Worm (Caenorhabditis elegans) whole organism, young adult: ENCODE results near the gene C34F6.9.
A peak's percentile ranks its signal among the peaks of the same experiment; 100 is the strongest.

Experiments used
- B0336.3 ChIP-seq: fragments of 200-800 bp; sonication (Bioruptor generic); IDR thresholded peaks from 2 replicates; pipeline ENCODE4 v1.3.6; 2022; ENCODE audit warnings: missing genetic modification characterization, missing compliant biosample characterization
- C06A6.2 ChIP-seq: fragments of 200-800 bp; sonication (Bioruptor generic); conservative IDR thresholded peaks from 2 replicates; pipeline ENCODE4 v1.3.6; 2022; ENCODE audit warnings: missing genetic modification characterization, missing compliant biosample characterization
- F22D6.2 ChIP-seq: sonication (generic microtip); optimal IDR thresholded peaks from 2 replicates; lab custom pipeline; 2016; ENCODE audit warnings: mild to moderate bottlenecking, missing genetic modification characterization, missing compliant biosample characterization
- F23B12.7 ChIP-seq: sonication (generic microtip); optimal IDR thresholded peaks from 2 replicates; lab custom pipeline; 2017; ENCODE audit warnings: missing genetic modification characterization, mild to moderate bottlenecking, missing compliant biosample characterization, antibody characterized with exemption, moderate library complexity; ENCODE audit not compliant: insufficient read depth
- F33H1.4 ChIP-seq: fragments of 200-800 bp; sonication (Bioruptor generic); IDR thresholded peaks from 2 replicates; pipeline ENCODE4 v1.3.6; 2022; ENCODE audit warnings: missing genetic modification reagents, missing genetic modification characterization, missing compliant biosample characterization
- F37B4.10 ChIP-seq: fragments of 200-800 bp; sonication (Bioruptor generic); IDR thresholded peaks from 2 replicates; pipeline ENCODE4 v1.3.6; 2022; ENCODE audit warnings: missing genetic modification characterization, missing compliant biosample characterization
- F52B5.7 ChIP-seq: sonication (generic microtip); optimal IDR thresholded peaks from 2 replicates; lab custom pipeline; 2016; ENCODE audit warnings: mild to moderate bottlenecking, missing genetic modification characterization, missing compliant biosample characterization
- K11D2.4 ChIP-seq: fragments of 200-800 bp; sonication (Bioruptor generic); IDR thresholded peaks from 2 replicates; pipeline ENCODE4 v1.3.6; 2022; ENCODE audit warnings: missing genetic modification reagents, missing genetic modification characterization, missing compliant biosample characterization
- K12H6.12 ChIP-seq: fragments of 200-800 bp; sonication (Bioruptor generic); optimal IDR thresholded peaks from 2 replicates; lab custom pipeline; 2018; ENCODE audit warnings: mild to moderate bottlenecking, missing genetic modification characterization, missing compliant biosample characterization
- Y67H2A.10 ChIP-seq: fragments of 200-800 bp; sonication (Bioruptor generic); conservative IDR thresholded peaks from 2 replicates; pipeline ENCODE4 v1.3.6; 2022; ENCODE audit warnings: missing genetic modification reagents, missing genetic modification characterization, missing compliant biosample characterization
- Y95B8A.8 ChIP-seq: fragments of 200-800 bp; sonication (Bioruptor generic); IDR thresholded peaks from 2 replicates; pipeline ENCODE4 v1.3.6; 2022; ENCODE audit warnings: missing genetic modification reagents, missing genetic modification characterization, missing compliant biosample characterization
- ZK185.1 ChIP-seq: sonication (generic microtip); optimal IDR thresholded peaks from 2 replicates; lab custom pipeline; 2016; ENCODE audit warnings: mild to moderate bottlenecking, missing genetic modification characterization, missing compliant biosample characterization; ENCODE audit not compliant: poor library complexity, severe bottlenecking
- akir-1 ChIP-seq: fragments of 200-800 bp; sonication (Bioruptor generic); optimal IDR thresholded peaks from 2 replicates; lab custom pipeline; 2018; ENCODE audit warnings: mild to moderate bottlenecking, missing genetic modification characterization, moderate library complexity, missing compliant biosample characterization
- ama-1 ChIP-seq, 3 experiments: fragments of 150-350 bp in 1 of 3; sonication (generic microtip) in 2 of 3; optimal IDR thresholded peaks; 2 replicates each; lab custom pipeline; 2014 to 2018; ENCODE audit warnings: missing biosample characterization in 2 of 3, missing genetic modification characterization in 2 of 3, missing genetic modification reagents in 2 of 3
- atf-7 ChIP-seq: sonication (generic microtip); optimal IDR thresholded peaks from 2 replicates; lab custom pipeline; 2017; ENCODE audit warnings: mild to moderate bottlenecking, missing genetic modification characterization, missing compliant biosample characterization
- attf-5 ChIP-seq: fragments of 200-800 bp; sonication (Bioruptor generic); optimal IDR thresholded peaks from 2 replicates; lab custom pipeline; 2018; ENCODE audit warnings: mild to moderate bottlenecking, missing genetic modification characterization, missing compliant biosample characterization
- cebp-2 ChIP-seq: fragments of 200-800 bp; sonication (Bioruptor generic); IDR thresholded peaks from 2 replicates; pipeline ENCODE4 v1.3.6; 2022; ENCODE audit warnings: missing genetic modification characterization, missing compliant biosample characterization
- ceh-27 ChIP-seq: fragments of 200-800 bp; sonication (Bioruptor generic); optimal IDR thresholded peaks from 2 replicates; lab custom pipeline; 2018; ENCODE audit warnings: mild to moderate bottlenecking, missing genetic modification characterization, moderate library complexity, missing compliant biosample characterization
- ceh-91 ChIP-seq: fragments of 200-800 bp; sonication (Bioruptor generic); IDR thresholded peaks from 2 replicates; pipeline ENCODE4 v1.3.6; 2022; ENCODE audit warnings: missing genetic modification reagents, missing genetic modification characterization, missing compliant biosample characterization
- chd-7 ChIP-seq: sonication (generic microtip); optimal IDR thresholded peaks from 2 replicates; lab custom pipeline; 2016; ENCODE audit warnings: mild to moderate bottlenecking, missing genetic modification characterization, moderate library complexity, missing compliant biosample characterization
- dox-1 ChIP-seq: fragments of 200-800 bp; sonication (Bioruptor generic); IDR thresholded peaks from 2 replicates; pipeline ENCODE4 v1.3.6; 2022; ENCODE audit warnings: missing genetic modification reagents, missing genetic modification characterization, missing compliant biosample characterization
- dpff-1 ChIP-seq: sonication (generic microtip); optimal IDR thresholded peaks from 2 replicates; lab custom pipeline; 2017; ENCODE audit warnings: mild to moderate bottlenecking, missing genetic modification characterization, missing compliant biosample characterization
- dpl-1 ChIP-seq: fragments of 150-350 bp; optimal IDR thresholded peaks from 2 replicates; lab custom pipeline; 2014; ENCODE audit warnings: missing biosample characterization, missing genetic modification reagents, missing genetic modification characterization
- fkh-3 ChIP-seq: sonication (generic microtip); optimal IDR thresholded peaks from 2 replicates; lab custom pipeline; 2016; ENCODE audit warnings: mild to moderate bottlenecking, missing genetic modification characterization, missing compliant biosample characterization
- hlh-26 ChIP-seq: fragments of 200-800 bp; sonication (Bioruptor generic); conservative IDR thresholded peaks from 2 replicates; pipeline ENCODE4 v1.3.6; 2022; ENCODE audit warnings: missing genetic modification reagents, missing genetic modification characterization, missing compliant biosample characterization
- hmg-1.2 ChIP-seq: fragments of 200-800 bp; sonication (Bioruptor generic); IDR thresholded peaks from 2 replicates; pipeline ENCODE4 v1.3.6; 2022; ENCODE audit warnings: missing genetic modification reagents, missing genetic modification characterization, missing compliant biosample characterization
- lsl-1 ChIP-seq: fragments of 200-800 bp; sonication (Bioruptor generic); optimal IDR thresholded peaks from 2 replicates; lab custom pipeline; 2018; ENCODE audit warnings: mild to moderate bottlenecking, missing genetic modification characterization, moderate library complexity, missing compliant biosample characterization
- madf-10 ChIP-seq: sonication (generic microtip); optimal IDR thresholded peaks from 2 replicates; lab custom pipeline; 2016; ENCODE audit warnings: mild to moderate bottlenecking, missing genetic modification characterization, missing compliant biosample characterization
- madf-6 ChIP-seq: fragments of 200-800 bp; sonication (Bioruptor generic); IDR thresholded peaks from 2 replicates; pipeline ENCODE4 v1.3.6; 2022; ENCODE audit warnings: missing genetic modification reagents, missing genetic modification characterization, missing compliant biosample characterization
- madf-8 ChIP-seq: fragments of 200-800 bp; sonication (Bioruptor generic); conservative IDR thresholded peaks from 2 replicates; pipeline ENCODE4 v1.3.6; 2022; ENCODE audit warnings: missing genetic modification reagents, missing genetic modification characterization, missing compliant biosample characterization
- mcd-1 ChIP-seq: fragments of 200-800 bp; sonication (Bioruptor generic); IDR thresholded peaks from 2 replicates; pipeline ENCODE4 v1.3.6; 2022; ENCODE audit warnings: missing genetic modification reagents, missing genetic modification characterization, missing compliant biosample characterization
- nfya-1 ChIP-seq: sonication (generic microtip); optimal IDR thresholded peaks from 2 replicates; lab custom pipeline; 2017; ENCODE audit warnings: antibody characterized with exemption, missing compliant biosample characterization, missing genetic modification characterization, borderline replicate concordance; ENCODE audit not compliant: insufficient read depth
- nfya-2 ChIP-seq: fragments of 200-800 bp; sonication (Bioruptor generic); IDR thresholded peaks from 2 replicates; pipeline ENCODE4 v1.3.6; 2022; ENCODE audit warnings: missing genetic modification reagents, missing genetic modification characterization, missing compliant biosample characterization
- nfyb-1 ChIP-seq: fragments of 200-800 bp; sonication (Bioruptor generic); IDR thresholded peaks from 2 replicates; pipeline ENCODE4 v1.3.6; 2022; ENCODE audit warnings: missing genetic modification reagents, missing genetic modification characterization, missing compliant biosample characterization
- nhr-179 ChIP-seq: sonication (generic microtip); optimal IDR thresholded peaks from 2 replicates; lab custom pipeline; 2016; ENCODE audit warnings: mild to moderate bottlenecking, missing genetic modification characterization, missing compliant biosample characterization
- nhr-27 ChIP-seq: fragments of 200-800 bp; sonication (Bioruptor generic); optimal IDR thresholded peaks from 2 replicates; lab custom pipeline; 2018; ENCODE audit warnings: mild to moderate bottlenecking, missing genetic modification characterization, moderate library complexity, missing compliant biosample characterization
- nhr-80 ChIP-seq: sonication (generic microtip); optimal IDR thresholded peaks from 2 replicates; lab custom pipeline; 2016; ENCODE audit warnings: missing genetic modification characterization, missing compliant biosample characterization
- sea-2 ChIP-seq: fragments of 200-800 bp; sonication (Bioruptor generic); IDR thresholded peaks from 2 replicates; pipeline ENCODE4 v1.3.6; 2022; ENCODE audit warnings: missing genetic modification characterization, missing compliant biosample characterization
- sptf-2 ChIP-seq: fragments of 200-800 bp; sonication (Bioruptor generic); optimal IDR thresholded peaks from 2 replicates; lab custom pipeline; 2018; ENCODE audit warnings: mild to moderate bottlenecking, missing genetic modification characterization, missing compliant biosample characterization
- tbx-9 ChIP-seq: sonication (generic microtip); optimal IDR thresholded peaks from 2 replicates; lab custom pipeline; 2016; ENCODE audit warnings: borderline replicate concordance, missing genetic modification characterization, inconsistent platforms, missing compliant biosample characterization
- tlf-1 ChIP-seq: fragments of 200-800 bp; sonication (Bioruptor generic); optimal IDR thresholded peaks from 2 replicates; lab custom pipeline; 2018; ENCODE audit warnings: mild to moderate bottlenecking, missing genetic modification characterization, missing compliant biosample characterization
- zfh-2 ChIP-seq: fragments of 200-800 bp; sonication (Bioruptor generic); conservative IDR thresholded peaks from 2 replicates; pipeline ENCODE4 v1.3.6; 2022; ENCODE audit warnings: missing genetic modification reagents, missing genetic modification characterization, missing compliant biosample characterization
- ztf-3 ChIP-seq: fragments of 200-800 bp; sonication (Bioruptor generic); optimal IDR thresholded peaks from 2 replicates; lab custom pipeline; 2018; ENCODE audit warnings: mild to moderate bottlenecking, missing genetic modification characterization, missing compliant biosample characterization

Gene C34F6.9

DNA sequence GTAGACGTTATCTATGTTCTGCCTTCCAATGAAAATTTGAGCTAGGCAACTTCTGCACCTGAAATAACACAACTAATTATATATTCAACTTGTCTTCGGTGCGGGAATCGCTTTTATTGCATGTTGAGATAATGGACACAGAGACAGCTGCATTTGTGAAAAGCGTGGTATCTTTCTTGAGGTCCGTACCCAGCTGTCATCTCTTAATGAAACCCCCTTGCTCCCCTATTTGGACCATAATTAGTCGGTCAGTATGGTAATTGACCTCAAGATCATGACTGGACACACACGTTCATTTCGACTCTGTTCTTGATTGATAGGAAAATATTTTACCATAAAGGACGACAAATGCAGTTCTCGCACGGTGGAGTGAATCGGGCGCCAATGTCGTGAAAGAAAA is 11.1 kb downstream of the C34F6.9 start:
- TF ChIP-seq nfya-2, result no peak

DNA sequence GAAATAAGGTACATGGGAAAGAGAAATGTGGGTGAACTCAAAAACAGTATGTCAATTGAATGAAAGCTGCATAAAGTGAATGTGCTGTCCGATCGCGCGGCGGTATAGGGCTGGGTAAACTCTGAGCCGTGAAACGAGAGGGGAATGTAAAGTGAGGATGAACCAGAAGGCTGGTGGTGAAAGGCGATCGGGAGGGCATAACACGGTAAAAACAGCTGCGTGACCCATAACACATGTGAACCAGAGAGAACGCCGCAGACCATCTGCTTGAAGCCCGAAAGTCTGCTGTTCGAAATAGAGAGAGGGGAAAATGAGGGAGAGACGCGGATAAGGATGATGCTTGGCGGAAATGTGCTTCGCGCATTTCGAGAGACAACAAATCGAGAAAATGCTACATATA is 12.0 kb downstream of the C34F6.9 start:
- TF ChIP-seq dox-1 (GFP tag; lab: Robert Waterston, UW), result 0 out of 2 replicates have a peak, but pooled peaks have one; percentile 26
- no peak for TF ChIP-seq ama-1 (optimal IDR thresholded peaks at IDR 0.05; lab: Kevin White, UChicago)
- no peak for TF ChIP-seq ama-1 (GFP tag; optimal IDR thresholded peaks at IDR 0.05; lab: Kevin White, UChicago)
- no peak for TF ChIP-seq sptf-2 (GFP tag; lab: Kevin White, UChicago)
- no peak for TF ChIP-seq B0336.3
- TF ChIP-seq dpl-1 (GFP tag; lab: Kevin White, UChicago), result no peak
- TF ChIP-seq nfya-1, result no peak
- TF ChIP-seq madf-10, result no peak
- TF ChIP-seq C06A6.2 (GFP tag; lab: Robert Waterston, UW), result no peak
- no peak for TF ChIP-seq lsl-1 (GFP tag; lab: Kevin White, UChicago)
- TF ChIP-seq ztf-3 (GFP tag; lab: Kevin White, UChicago), result no peak
- no peak for TF ChIP-seq nhr-179 (tag; lab: Kevin White, UChicago)
- no peak for TF ChIP-seq akir-1
- TF ChIP-seq cebp-2 (GFP tag; lab: Robert Waterston, UW), result no peak
- TF ChIP-seq F22D6.2 (tag; lab: Kevin White, UChicago), result no peak
- peak; percentile 55; the same call in 1 of the 2 replicates for TF ChIP-seq zfh-2

DNA sequence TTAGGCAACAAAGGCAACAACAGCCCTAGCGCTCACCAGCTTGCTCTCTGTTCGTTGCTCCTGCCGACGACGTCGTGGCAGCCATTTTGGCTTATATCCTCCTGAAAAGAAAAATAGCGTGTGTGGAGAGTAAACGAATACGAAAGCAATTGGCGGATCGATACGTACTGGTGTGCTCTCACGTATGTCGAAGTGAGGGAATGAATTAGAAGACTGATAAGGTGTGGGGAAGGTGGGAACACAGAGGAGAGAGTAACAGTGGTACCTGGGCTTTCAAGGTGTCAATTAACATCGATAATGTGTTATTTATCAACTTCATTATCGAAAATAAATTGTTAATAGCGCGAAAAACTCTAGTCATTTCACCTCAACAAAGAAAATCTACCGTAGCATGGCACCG is 13.7 kb downstream of the C34F6.9 start, which contains the start of gene C34F6.5:
TSS of gene C34F6.5 (minus strand) at position 101 of the 400 bp plus-strand sequence.
- TF ChIP-seq nhr-80 (tag; lab: Kevin White, UChicago), result peak; percentile 58
- TF ChIP-seq F33H1.4 (GFP tag; lab: Robert Waterston, UW), result no peak
- TF ChIP-seq ztf-3 (GFP tag; lab: Kevin White, UChicago), result no peak
- TF ChIP-seq dpff-1 (tag; lab: Kevin White, UChicago), result no peak
- TF ChIP-seq fkh-3 (tag; lab: Kevin White, UChicago), result no peak
- 0 out of 2 replicates have a peak, but pooled peaks have one; percentile 43 for TF ChIP-seq dox-1 (GFP tag; lab: Robert Waterston, UW)
- TF ChIP-seq F37B4.10 (GFP tag; lab: Robert Waterston, UW), result no peak
- no peak for TF ChIP-seq mcd-1 (GFP tag; lab: Robert Waterston, UW)
- no peak for TF ChIP-seq atf-7

DNA sequence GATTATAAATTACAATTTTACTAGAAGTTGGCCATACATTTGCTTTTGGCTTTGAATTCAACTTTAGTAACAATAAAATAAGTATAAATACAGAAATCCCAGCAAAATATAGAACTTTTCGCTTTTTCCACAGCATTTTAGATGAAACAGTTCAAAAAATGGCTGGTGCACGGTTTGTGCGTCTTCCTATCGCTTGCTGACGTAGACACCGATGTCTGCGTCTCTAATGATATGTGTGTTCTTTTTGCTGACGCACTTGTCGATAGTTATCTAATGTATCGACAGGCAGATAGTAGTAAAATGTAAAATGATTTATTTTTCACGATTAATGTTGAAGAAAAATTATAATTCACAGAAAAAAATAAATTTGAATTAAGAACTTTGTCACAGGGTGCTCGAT is 15.5 kb downstream of the C34F6.9 start, which contains the start of gene hst-2:
TSS of gene hst-2 (minus strand) at position 203 of the 400 bp plus-strand sequence.
- TF ChIP-seq nfya-1 (no peak), hmg-1.2 (GFP tag; lab: Robert Waterston, UW) (peak; percentile 98), attf-5 (peak; percentile 41), hlh-26 (GFP tag; lab: Robert Waterston, UW) (no peak), K12H6.12 (tag; lab: Kevin White, UChicago) (peak; percentile 42), nhr-80 (tag; lab: Kevin White, UChicago) (peak; percentile 62), sea-2 (GFP tag; lab: Robert Waterston, UW) (no peak), tbx-9 (tag; lab: Kevin White, UChicago) (no peak), Y67H2A.10 (GFP tag; lab: Robert Waterston, UW) (no peak), Y95B8A.8 (no peak), F52B5.7 (tag; lab: Kevin White, UChicago) (no peak), madf-8 (GFP tag; lab: Robert Waterston, UW) (no peak), ceh-27 (GFP tag; lab: Kevin White, UChicago) (no peak), ama-1 (optimal IDR thresholded peaks at IDR 0.05; lab: Kevin White, UChicago) (no peak), ama-1 (GFP tag; optimal IDR thresholded peaks at IDR 0.05; lab: Kevin White, UChicago) (no peak), C06A6.2 (GFP tag; lab: Robert Waterston, UW) (peak; percentile 72), chd-7 (tag; lab: Kevin White, UChicago) (peak; percentile 20), ceh-91 (GFP tag; lab: Robert Waterston, UW) (no peak), lsl-1 (GFP tag; lab: Kevin White, UChicago) (no peak), madf-6 (GFP tag; lab: Robert Waterston, UW) (no peak), nfyb-1 (GFP tag; lab: Robert Waterston, UW) (peak; percentile 77), tlf-1 (GFP tag; lab: Kevin White, UChicago) (peak; percentile 39), F23B12.7 (tag; lab: Kevin White, UChicago) (no peak), ZK185.1 (tag; lab: Kevin White, UChicago) (peak; percentile 91), nhr-27 (tag; lab: Kevin White, UChicago) (no peak), K11D2.4 (GFP tag; lab: Robert Waterston, UW) (peak; percentile 71)
